Worm (Caenorhabditis elegans) whole organism, L1 larva: ENCODE results near the gene syx-2.

Experiments
- Y116A8C.19 ChIP-seq: sonication (generic microtip); optimal IDR thresholded peaks from 2 replicates; lab custom pipeline; 2016; ENCODE audit warnings: missing compliant biosample characterization, missing genetic modification characterization, borderline replicate concordance
- aha-1 ChIP-seq: fragments of 150-350 bp; optimal IDR thresholded peaks from 2 replicates; lab custom pipeline; 2014; ENCODE audit warnings: missing biosample characterization, missing genetic modification characterization
- alr-1 ChIP-seq: fragments of 200-800 bp; sonication (Bioruptor generic); optimal IDR thresholded peaks from 2 replicates; lab custom pipeline; 2018; ENCODE audit warnings: borderline replicate concordance, mild to moderate bottlenecking, missing genetic modification characterization, missing compliant biosample characterization
- aly-2 ChIP-seq: fragments of 150-350 bp; optimal IDR thresholded peaks from 2 replicates; lab custom pipeline; 2014; ENCODE audit warnings: missing biosample characterization, missing genetic modification characterization
- blmp-1 ChIP-seq: fragments of 150-350 bp; optimal IDR thresholded peaks from 2 replicates; lab custom pipeline; 2014; ENCODE audit warnings: missing biosample characterization, missing genetic modification characterization
- ceh-63 ChIP-seq: fragments of 200-800 bp; sonication (Bioruptor generic); optimal IDR thresholded peaks from 2 replicates; lab custom pipeline; 2018; ENCODE audit warnings: mild to moderate bottlenecking, missing genetic modification characterization, missing compliant biosample characterization
- ceh-8 ChIP-seq: fragments of 200-800 bp; sonication (Bioruptor generic); optimal IDR thresholded peaks from 2 replicates; lab custom pipeline; 2018; ENCODE audit warnings: mild to moderate bottlenecking, missing genetic modification characterization, moderate library complexity, missing compliant biosample characterization
- ceh-88 ChIP-seq: fragments of 200-800 bp; sonication (Bioruptor generic); IDR thresholded peaks from 2 replicates; pipeline ENCODE4 v1.3.6; 2022; ENCODE audit warnings: missing genetic modification characterization, missing compliant biosample characterization
- ceh-90 ChIP-seq: sonication (generic microtip); optimal IDR thresholded peaks from 2 replicates; lab custom pipeline; 2016; ENCODE audit warnings: missing genetic modification characterization, missing compliant biosample characterization
- ces-1 ChIP-seq: fragments of 150-350 bp; optimal IDR thresholded peaks from 2 replicates; lab custom pipeline; 2014; ENCODE audit warnings: missing biosample characterization, missing genetic modification reagents, missing genetic modification characterization
- efl-3 ChIP-seq: fragments of 200-800 bp; sonication (Bioruptor generic); optimal IDR thresholded peaks from 2 replicates; lab custom pipeline; 2018; ENCODE audit warnings: mild to moderate bottlenecking, missing genetic modification characterization, missing compliant biosample characterization
- egl-13 ChIP-seq: sonication (generic microtip); optimal IDR thresholded peaks from 2 replicates; lab custom pipeline; 2016; ENCODE audit warnings: missing genotype, missing genetic modification reagents, missing genetic modification characterization, missing compliant biosample characterization
- egl-27 ChIP-seq, 2 experiments: fragments of 150-350 bp in 1 of 2; sonication (generic microtip); optimal IDR thresholded peaks; 3 replicates each; lab custom pipeline; 2017 to 2018; ENCODE audit warnings: missing biosample characterization in 2 of 2, missing genetic modification characterization in 2 of 2, missing genetic modification reagents in 2 of 2
- elt-2 ChIP-seq: sonication (generic microtip); optimal IDR thresholded peaks from 2 replicates; lab custom pipeline; 2016; ENCODE audit warnings: missing genetic modification characterization, mild to moderate bottlenecking, inconsistent platforms, missing compliant biosample characterization, missing genetic modification reagents
- fkh-10 ChIP-seq: sonication (generic microtip); optimal IDR thresholded peaks from 2 replicates; lab custom pipeline; 2017; ENCODE audit warnings: missing biosample characterization, missing genetic modification reagents, missing genetic modification characterization
- fkh-4 ChIP-seq: sonication (generic microtip); optimal IDR thresholded peaks from 2 replicates; lab custom pipeline; 2016; ENCODE audit warnings: missing compliant biosample characterization, missing genetic modification characterization, borderline replicate concordance
- fkh-8 ChIP-seq: sonication (generic microtip); optimal IDR thresholded peaks from 2 replicates; lab custom pipeline; 2016; ENCODE audit warnings: mild to moderate bottlenecking, missing genetic modification characterization, missing compliant biosample characterization
- grh-1 ChIP-seq: fragments of 200-800 bp; sonication (Bioruptor generic); IDR thresholded peaks from 2 replicates; pipeline ENCODE4 v1.3.6; 2022; ENCODE audit warnings: missing genetic modification reagents, missing genetic modification characterization, missing compliant biosample characterization
- hlh-4 ChIP-seq: sonication (generic microtip); optimal IDR thresholded peaks from 2 replicates; lab custom pipeline; 2016; ENCODE audit warnings: mild to moderate bottlenecking, missing genetic modification characterization, missing compliant biosample characterization
- hpl-2 ChIP-seq: fragments of 150-350 bp; optimal IDR thresholded peaks from 2 replicates; lab custom pipeline; 2014; ENCODE audit warnings: missing biosample characterization, missing genetic modification reagents, missing genetic modification characterization
- irx-1 ChIP-seq: sonication (generic microtip); optimal IDR thresholded peaks from 2 replicates; lab custom pipeline; 2016; ENCODE audit warnings: missing genetic modification characterization, missing compliant biosample characterization
- isw-1 ChIP-seq: fragments of 200-800 bp; sonication (Bioruptor generic); IDR thresholded peaks from 2 replicates; pipeline ENCODE4 v1.3.6; 2022; ENCODE audit warnings: missing genetic modification characterization, missing compliant biosample characterization
- lin-15B ChIP-seq: fragments of 150-350 bp; sonication (generic microtip); optimal IDR thresholded peaks from 3 replicates; lab custom pipeline; 2014; ENCODE audit warnings: missing biosample characterization, missing genetic modification characterization
- lin-35 ChIP-seq, 2 experiments: fragments of 150-350 bp; optimal IDR thresholded peaks; 2 replicates each; lab custom pipeline; 2014; ENCODE audit warnings: missing biosample characterization in 2 of 2, missing genetic modification characterization in 2 of 2, missing genetic modification reagents in 2 of 2
- lir-3 ChIP-seq: sonication (generic microtip); optimal IDR thresholded peaks from 2 replicates; lab custom pipeline; 2016; ENCODE audit warnings: mild to moderate bottlenecking, missing genetic modification characterization, moderate library complexity, missing compliant biosample characterization; ENCODE audit not compliant: poor library complexity
- mdl-1 ChIP-seq, 2 experiments: fragments of 150-350 bp; optimal IDR thresholded peaks; 2 replicates each; lab custom pipeline; 2014 to 2017; ENCODE audit warnings: missing biosample characterization in 2 of 2, missing genetic modification characterization in 2 of 2, inconsistent platforms in 1 of 2
- mef-2 ChIP-seq: fragments of 150-350 bp; optimal IDR thresholded peaks from 2 replicates; lab custom pipeline; 2014; ENCODE audit warnings: missing biosample characterization, missing genetic modification characterization
- mep-1 ChIP-seq: fragments of 150-350 bp; optimal IDR thresholded peaks from 2 replicates; lab custom pipeline; 2014; ENCODE audit warnings: missing biosample characterization, missing genetic modification characterization
- nhr-12 ChIP-seq: sonication (generic microtip); optimal IDR thresholded peaks from 2 replicates; lab custom pipeline; 2017; ENCODE audit warnings: missing biosample characterization, missing genetic modification characterization
- nhr-20 ChIP-seq: sonication (generic microtip); optimal IDR thresholded peaks from 2 replicates; lab custom pipeline; 2016; ENCODE audit warnings: mild to moderate bottlenecking, missing genetic modification characterization, missing compliant biosample characterization
- nhr-237 ChIP-seq: fragments of 150-350 bp; optimal IDR thresholded peaks from 2 replicates; lab custom pipeline; 2014; ENCODE audit warnings: missing biosample characterization, missing genetic modification characterization
- nhr-28 ChIP-seq: fragments of 150-350 bp; optimal IDR thresholded peaks from 2 replicates; lab custom pipeline; 2014; ENCODE audit warnings: missing biosample characterization, missing genetic modification characterization
- nhr-76 ChIP-seq: sonication (generic microtip); optimal IDR thresholded peaks from 2 replicates; lab custom pipeline; 2017; ENCODE audit warnings: missing biosample characterization, missing genetic modification characterization
- pax-3 ChIP-seq: fragments of 200-800 bp; sonication (Bioruptor generic); optimal IDR thresholded peaks from 2 replicates; lab custom pipeline; 2018; ENCODE audit warnings: mild to moderate bottlenecking, missing genetic modification characterization, moderate library complexity, missing compliant biosample characterization
- pqm-1 ChIP-seq: sonication (generic microtip); optimal IDR thresholded peaks from 3 replicates; lab custom pipeline; 2017; ENCODE audit warnings: missing biosample characterization, missing genetic modification characterization
- rnt-1 ChIP-seq: sonication (generic microtip); optimal IDR thresholded peaks from 2 replicates; lab custom pipeline; 2016; ENCODE audit warnings: mild to moderate bottlenecking, missing genetic modification characterization, moderate library complexity, missing compliant biosample characterization
- skn-1 ChIP-seq: fragments of 150-350 bp; optimal IDR thresholded peaks from 2 replicates; lab custom pipeline; 2014; ENCODE audit warnings: missing biosample characterization, missing genetic modification characterization
- snpc-4 ChIP-seq: fragments of 150-350 bp; optimal IDR thresholded peaks from 2 replicates; lab custom pipeline; 2014; ENCODE audit warnings: missing biosample characterization, missing genetic modification characterization
- sox-4 ChIP-seq: sonication (generic microtip); optimal IDR thresholded peaks from 2 replicates; lab custom pipeline; 2016; ENCODE audit warnings: missing genetic modification characterization, missing compliant biosample characterization
- sup-37 ChIP-seq: fragments of 200-800 bp; sonication (Bioruptor generic); optimal IDR thresholded peaks from 2 replicates; lab custom pipeline; 2018; ENCODE audit warnings: mild to moderate bottlenecking, missing genetic modification characterization, missing compliant biosample characterization
- tbx-2 ChIP-seq: sonication (generic microtip); optimal IDR thresholded peaks from 2 replicates; lab custom pipeline; 2016; ENCODE audit warnings: missing genetic modification characterization, missing compliant biosample characterization
- unc-130 ChIP-seq: fragments of 150-350 bp; optimal IDR thresholded peaks from 2 replicates; lab custom pipeline; 2017; ENCODE audit warnings: missing biosample characterization, missing genetic modification characterization, inconsistent platforms
- unc-86 ChIP-seq: sonication (generic microtip); optimal IDR thresholded peaks from 2 replicates; lab custom pipeline; 2016; ENCODE audit warnings: missing genetic modification characterization, missing compliant biosample characterization
- vab-15 ChIP-seq: sonication (generic microtip); optimal IDR thresholded peaks from 2 replicates; lab custom pipeline; 2017; ENCODE audit warnings: missing genotype, mild to moderate bottlenecking, missing genetic modification characterization, missing compliant biosample characterization
- xbp-1 ChIP-seq: sonication (generic microtip); optimal IDR thresholded peaks from 2 replicates; lab custom pipeline; 2016; ENCODE audit warnings: missing genetic modification characterization, missing compliant biosample characterization

syx-2 gene

ce11 chrX:13995803-13996388 lies 35.9 kb downstream of the syx-2 start, which contains the start of the genes C31E10.5 and C31E10.6 (continued):
- TF ChIP-seq pax-3 (tag; lab: Kevin White, UChicago) = no peak
- TF ChIP-seq unc-130 = peak; percentile 73
- TF ChIP-seq nhr-28 = no peak
- TF ChIP-seq ceh-88 (GFP tag; lab: Robert Waterston, UW) = no peak
- TF ChIP-seq blmp-1 (tag; lab: Kevin White, UChicago) = peak; percentile 10
- no peak for TF ChIP-seq aha-1 (tag; lab: Kevin White, UChicago)
- no peak for TF ChIP-seq fkh-8 (tag; lab: Kevin White, UChicago)
- TF ChIP-seq lin-15B (tag; lab: Kevin White, UChicago) = no peak
- TF ChIP-seq isw-1 (GFP tag; lab: Robert Waterston, UW) = peak; percentile 24
- no peak for TF ChIP-seq vab-15
- TF ChIP-seq ces-1 = no peak
- TF ChIP-seq unc-86 = peak; percentile 44
- no peak for TF ChIP-seq ceh-63 (GFP tag; lab: Kevin White, UChicago)
- peak; percentile 30 for TF ChIP-seq irx-1
- TF ChIP-seq fkh-4 (tag; lab: Kevin White, UChicago) = no peak
- no peak for TF ChIP-seq Y116A8C.19 (tag; lab: Kevin White, UChicago)
- no peak for TF ChIP-seq mef-2
- no peak for TF ChIP-seq sox-4 (tag; lab: Kevin White, UChicago)
- no peak for TF ChIP-seq sup-37
- no peak for TF ChIP-seq alr-1 (tag; lab: Kevin White, UChicago)
- no peak for TF ChIP-seq egl-13 (tag; lab: Kevin White, UChicago)
- no peak for TF ChIP-seq grh-1 (GFP tag; lab: Robert Waterston, UW)
- peak; percentile 64 for TF ChIP-seq tbx-2 (tag; lab: Kevin White, UChicago)
- TF ChIP-seq nhr-20 (tag; lab: Kevin White, UChicago) = peak; percentile 60
- no peak for TF ChIP-seq hlh-4
- TF ChIP-seq nhr-76 (tag; lab: Kevin White, UChicago) = no peak
- peak; percentile 44 for TF ChIP-seq xbp-1 (tag; lab: Kevin White, UChicago)
- TF ChIP-seq efl-3 (GFP tag; lab: Kevin White, UChicago) = no peak
- TF ChIP-seq hpl-2 (GFP tag; lab: Kevin White, UChicago) = no peak
- no peak for TF ChIP-seq aly-2
- no peak for TF ChIP-seq fkh-10 (GFP tag; lab: Kevin White, UChicago)
- no peak for TF ChIP-seq ceh-90 (tag; lab: Kevin White, UChicago)
- TF ChIP-seq skn-1 (tag; lab: Kevin White, UChicago) = peak; percentile 49
- TF ChIP-seq rnt-1 (tag; lab: Kevin White, UChicago) = peak; percentile 74
- TF ChIP-seq mep-1 (tag; lab: Kevin White, UChicago) = peak; percentile 79
- TF ChIP-seq nhr-237 = no peak
- no peak for TF ChIP-seq nhr-12
- TF ChIP-seq mdl-1 (tag; optimal IDR thresholded peaks at IDR 0.05; lab: Kevin White, UChicago) = peak in 1 of 2 experiments; percentile 28
- no peak for TF ChIP-seq ceh-8 (GFP tag; lab: Kevin White, UChicago)
- no peak for TF ChIP-seq lir-3 (tag; lab: Kevin White, UChicago)
- TF ChIP-seq lin-35 (GFP tag; optimal IDR thresholded peaks at IDR 0.05; lab: Kevin White, UChicago) = peak; percentile 28 to 72
- TF ChIP-seq pqm-1 (tag; lab: Kevin White, UChicago) = no peak
- TF ChIP-seq snpc-4 (tag; lab: Kevin White, UChicago) = peak; percentile 20
- TF ChIP-seq egl-27 (tag; optimal IDR thresholded peaks at IDR 0.05; lab: Kevin White, UChicago) = no peak
- no peak for TF ChIP-seq elt-2
